Worm (Caenorhabditis elegans): ENCODE measurements around the gene gtap-2.

DNA sequence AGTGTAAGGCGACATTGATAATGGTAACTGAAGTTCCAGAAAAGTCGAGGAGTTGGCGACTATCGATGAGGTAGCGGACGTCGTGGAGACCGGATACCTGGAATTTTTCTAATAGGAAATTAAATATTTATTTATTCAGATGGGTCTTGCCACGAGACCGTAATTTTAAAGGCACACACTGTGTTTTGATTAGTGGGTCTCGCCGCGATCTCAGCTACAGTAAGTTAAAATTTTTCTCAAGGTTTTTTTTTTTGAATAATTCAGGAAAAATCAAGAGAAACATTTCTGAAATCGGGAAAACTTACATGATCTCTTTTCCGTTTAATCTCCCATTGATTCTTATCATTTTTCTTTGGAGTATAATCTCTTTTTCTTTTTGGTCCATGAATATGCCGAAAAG lies 29.3 kb upstream of the gtap-2 start:
- no peak for TF ChIP-seq lir-3 (tag; optimal IDR thresholded peaks at IDR 0.05; ENCODE audit: poor library complexity)
- no peak for TF ChIP-seq unc-62 (GFP tag; optimal IDR thresholded peaks at IDR 0.05)

All from whole organism, L1 larva.